Fruit fly (Drosophila melanogaster): ENCODE data around the gene Gyc89Db.

Gene Gyc89Db

dm6 chr3R:16497379-16497778, 20.5 kb downstream of the Gyc89Db start (continued):
- peak; percentile 50 for TF ChIP-seq CG8281 (tag; optimal IDR thresholded peaks at IDR 0.05)
- TF ChIP-seq inv (GFP tag; IDR thresholded peaks at IDR 0.05; ENCODE audit: partially characterized antibody) = no peak
- TF ChIP-seq CG14860 (GFP tag; IDR thresholded peaks at IDR 0.05; ENCODE audit: partially characterized antibody) = no peak
- peak; percentile 47; the same call in 1 of the 2 replicates for TF ChIP-seq toy (GFP tag; IDR thresholded peaks at IDR 0.05)
- TF ChIP-seq peb (GFP tag; IDR thresholded peaks at IDR 0.05) = peak; percentile 69
- peak; percentile 75; the same call in 1 of the 2 replicates for TF ChIP-seq sens-2 (GFP tag; IDR thresholded peaks at IDR 0.05)
- peak; percentile 88 for TF ChIP-seq NFAT (GFP tag; IDR thresholded peaks at IDR 0.05)
- peak; percentile 64 for TF ChIP-seq CG8359 (GFP tag; optimal IDR thresholded peaks at IDR 0.05; ENCODE audit: borderline replicate concordance)
- TF ChIP-seq CG11504 (tag; optimal IDR thresholded peaks at IDR 0.05) = peak; percentile 86
- peak; percentile 71; the same call in 2 of the 3 replicates for TF ChIP-seq CG2889 (GFP tag; IDR thresholded peaks at IDR 0.05)
- peak; percentile 83 for TF ChIP-seq CG42726 (GFP tag; IDR thresholded peaks at IDR 0.05; ENCODE audit: partially characterized antibody)
- peak; percentile 49 for TF ChIP-seq ems (GFP tag; optimal IDR thresholded peaks at IDR 0.05)
- TF ChIP-seq Tbp (GFP tag; optimal IDR thresholded peaks at IDR 0.05) = no peak
- TF ChIP-seq CG18764 (GFP tag; optimal IDR thresholded peaks at IDR 0.05) = peak; percentile 80
- TF ChIP-seq CG7745 (tag; optimal IDR thresholded peaks at IDR 0.05) = no peak
- no peak for TF ChIP-seq CG2129 (GFP tag; IDR thresholded peaks at IDR 0.05; ENCODE audit: partially characterized antibody)
- TF ChIP-seq Hr3 (GFP tag; optimal IDR thresholded peaks at IDR 0.05) = peak; percentile 93
- peak; percentile 51 for TF ChIP-seq org-1 (GFP tag; optimal IDR thresholded peaks at IDR 0.05)
- TF ChIP-seq schlank (tag; optimal IDR thresholded peaks at IDR 0.05) = peak; percentile 28
- TF ChIP-seq kni (GFP tag; optimal IDR thresholded peaks at IDR 0.05) = no peak
- peak; percentile 88 for TF ChIP-seq CG7839 (tag; optimal IDR thresholded peaks at IDR 0.05)
- peak; percentile 93 for TF ChIP-seq slbo (GFP tag; IDR thresholded peaks at IDR 0.05)
- peak; percentile 12 for TF ChIP-seq CG15011 (GFP tag; optimal IDR thresholded peaks at IDR 0.05)
- peak; percentile 77 for TF ChIP-seq CG1233 (GFP tag; optimal IDR thresholded peaks at IDR 0.05)
- peak; percentile 86 for TF ChIP-seq CG6175 (GFP tag; IDR thresholded peaks at IDR 0.05)
- peak; percentile 86 for TF ChIP-seq CG11695 (GFP tag; IDR thresholded peaks at IDR 0.05)
- peak; percentile 73 for TF ChIP-seq esg (GFP tag; conservative IDR thresholded peaks at IDR 0.05)
- peak; percentile 91 for TF ChIP-seq CG2712 (tag; optimal IDR thresholded peaks at IDR 0.05)
- TF ChIP-seq CG9437 (GFP tag; optimal IDR thresholded peaks at IDR 0.05) = peak; percentile 68
- peak; percentile 76 for TF ChIP-seq CG10147 (GFP tag; optimal IDR thresholded peaks at IDR 0.05)
- no peak for TF ChIP-seq luna (GFP tag; optimal IDR thresholded peaks at IDR 0.05)
- peak; percentile 23 for TF ChIP-seq Usf (GFP tag; optimal IDR thresholded peaks at IDR 0.05)
- peak; percentile 74 for TF ChIP-seq CG8388 (GFP tag; optimal IDR thresholded peaks at IDR 0.05)
- TF ChIP-seq CG12219 (GFP tag; optimal IDR thresholded peaks at IDR 0.05) = peak; percentile 65
- peak; percentile 36 for TF ChIP-seq CG1792 (GFP tag; optimal IDR thresholded peaks at IDR 0.05)
- TF ChIP-seq YL-1 (GFP tag; optimal IDR thresholded peaks at IDR 0.05) = peak; percentile 50
- TF ChIP-seq ac (GFP tag; optimal IDR thresholded peaks at IDR 0.05) = peak; percentile 29
- peak; percentile 81 for TF ChIP-seq gsb (GFP tag; IDR thresholded peaks at IDR 0.05)
- peak; percentile 53 for TF ChIP-seq B-H2 (GFP tag; optimal IDR thresholded peaks at IDR 0.05)
- peak; percentile 26 for TF ChIP-seq jumu (GFP tag; optimal IDR thresholded peaks at IDR 0.05)
- TF ChIP-seq zen (tag; optimal IDR thresholded peaks at IDR 0.05) = peak; percentile 81
- peak; percentile 58 for TF ChIP-seq CG2116 (GFP tag; optimal IDR thresholded peaks at IDR 0.05)
- peak; percentile 91 for TF ChIP-seq CG11247 (GFP tag; IDR thresholded peaks at IDR 0.05)
- peak; percentile 77 for TF ChIP-seq CG10959 (GFP tag; IDR thresholded peaks at IDR 0.05)
- peak; percentile 33 for TF ChIP-seq CHES-1-like (GFP tag; optimal IDR thresholded peaks at IDR 0.05)
- TF ChIP-seq grau (tag; optimal IDR thresholded peaks at IDR 0.05) = peak; percentile 84
- TF ChIP-seq CG12071 (GFP tag; optimal IDR thresholded peaks at IDR 0.05) = peak; percentile 50
- peak; percentile 73 for TF ChIP-seq oc (tag; optimal IDR thresholded peaks at IDR 0.05)
- TF ChIP-seq CG10543 (GFP tag; optimal IDR thresholded peaks at IDR 0.05) = peak; percentile 49
- TF ChIP-seq Dek (tag; optimal IDR thresholded peaks at IDR 0.05) = peak; percentile 87

All from whole organism, embryonic.